Worm (Caenorhabditis elegans) whole organism, mixed stage, embryonic: ENCODE data around the gene cebp-1.

Source experiments
- M03D4.4 ChIP-seq: sonication (generic microtip); optimal IDR thresholded peaks from 2 replicates; lab custom pipeline; 2017; ENCODE audit warnings: mild to moderate bottlenecking, missing genetic modification characterization, missing compliant biosample characterization
- bed-3 ChIP-seq: fragments of 200-800 bp; sonication (Bioruptor generic); optimal IDR thresholded peaks from 3 replicates; lab custom pipeline; 2018; ENCODE audit warnings: mild to moderate bottlenecking, missing genetic modification characterization, moderate library complexity, missing compliant biosample characterization
- blmp-1 ChIP-seq: fragments of 150-350 bp; optimal IDR thresholded peaks from 2 replicates; lab custom pipeline; 2014; ENCODE audit warnings: missing biosample characterization, missing genetic modification characterization
- ceh-39 ChIP-seq: fragments of 150-350 bp; optimal IDR thresholded peaks from 2 replicates; lab custom pipeline; 2014; ENCODE audit warnings: missing biosample characterization, missing genetic modification characterization
- ceh-43 ChIP-seq: fragments of 200-800 bp; sonication (Bioruptor generic); optimal IDR thresholded peaks from 2 replicates; lab custom pipeline; 2018; ENCODE audit warnings: mild to moderate bottlenecking, missing genetic modification characterization, moderate library complexity, missing compliant biosample characterization
- ceh-83 ChIP-seq: fragments of 200-800 bp; sonication (Bioruptor generic); optimal IDR thresholded peaks from 2 replicates; lab custom pipeline; 2018; ENCODE audit warnings: mild to moderate bottlenecking, missing genetic modification characterization, missing compliant biosample characterization
- ces-1 ChIP-seq: fragments of 150-350 bp; optimal IDR thresholded peaks from 2 replicates; lab custom pipeline; 2014; ENCODE audit warnings: missing biosample characterization, missing genetic modification reagents, missing genetic modification characterization
- cnd-1 ChIP-seq: fragments of 200-800 bp; sonication (Bioruptor generic); optimal IDR thresholded peaks from 2 replicates; lab custom pipeline; 2018; ENCODE audit warnings: mild to moderate bottlenecking, missing genetic modification characterization, missing compliant biosample characterization
- drap-1 ChIP-seq: fragments of 200-800 bp; sonication (Bioruptor generic); optimal IDR thresholded peaks from 3 replicates; lab custom pipeline; 2018; ENCODE audit warnings: mild to moderate bottlenecking, missing genetic modification characterization, missing compliant biosample characterization
- elt-1 ChIP-seq: sonication (generic microtip); optimal IDR thresholded peaks from 2 replicates; lab custom pipeline; 2017; ENCODE audit warnings: missing genetic modification characterization, mild to moderate bottlenecking, missing compliant biosample characterization, antibody characterized with exemption, moderate library complexity, borderline replicate concordance; ENCODE audit not compliant: insufficient read depth
- elt-3 ChIP-seq: fragments of 150-350 bp; optimal IDR thresholded peaks from 2 replicates; lab custom pipeline; 2014; ENCODE audit warnings: missing biosample characterization, missing genetic modification characterization
- flh-1 ChIP-seq: fragments of 200-800 bp; sonication (Bioruptor generic); optimal IDR thresholded peaks from 2 replicates; lab custom pipeline; 2018; ENCODE audit warnings: mild to moderate bottlenecking, missing genetic modification characterization, moderate library complexity, missing compliant biosample characterization
- ham-2 ChIP-seq: fragments of 200-800 bp; sonication (Bioruptor generic); optimal IDR thresholded peaks from 2 replicates; lab custom pipeline; 2018; ENCODE audit warnings: mild to moderate bottlenecking, missing genetic modification characterization, missing compliant biosample characterization
- hlh-1 ChIP-seq: fragments of 150-350 bp; optimal IDR thresholded peaks from 2 replicates; lab custom pipeline; 2014; ENCODE audit warnings: missing biosample characterization, missing genetic modification reagents, missing genetic modification characterization
- lin-13 ChIP-seq: fragments of 150-350 bp; optimal IDR thresholded peaks from 2 replicates; lab custom pipeline; 2014; ENCODE audit warnings: missing biosample characterization, missing genetic modification characterization
- lin-32 ChIP-seq: fragments of 200-800 bp; sonication (Bioruptor generic); optimal IDR thresholded peaks from 2 replicates; lab custom pipeline; 2018; ENCODE audit warnings: mild to moderate bottlenecking, missing genetic modification characterization, missing compliant biosample characterization
- lsy-2 ChIP-seq: fragments of 150-350 bp; optimal IDR thresholded peaks from 2 replicates; lab custom pipeline; 2014; ENCODE audit warnings: missing biosample characterization, missing genetic modification characterization
- mab-5 ChIP-seq: fragments of 150-350 bp; optimal IDR thresholded peaks from 2 replicates; lab custom pipeline; 2014; ENCODE audit warnings: missing biosample characterization, missing genetic modification characterization
- mep-1 ChIP-seq: fragments of 150-350 bp; optimal IDR thresholded peaks from 2 replicates; lab custom pipeline; 2017; ENCODE audit warnings: missing biosample characterization, missing genetic modification reagents, missing genetic modification characterization, inconsistent platforms
- mls-2 ChIP-seq: sonication (generic microtip); optimal IDR thresholded peaks from 2 replicates; lab custom pipeline; 2016; ENCODE audit warnings: mild to moderate bottlenecking, missing genetic modification characterization, moderate library complexity, missing compliant biosample characterization
- nhr-12 ChIP-seq: fragments of 150-350 bp; optimal IDR thresholded peaks from 2 replicates; lab custom pipeline; 2014; ENCODE audit warnings: missing biosample characterization, missing genetic modification characterization
- nhr-2 ChIP-seq: fragments of 150-350 bp; optimal IDR thresholded peaks from 2 replicates; lab custom pipeline; 2014; ENCODE audit warnings: missing biosample characterization, missing genetic modification characterization
- nhr-237 ChIP-seq: fragments of 150-350 bp; optimal IDR thresholded peaks from 2 replicates; lab custom pipeline; 2014; ENCODE audit warnings: missing biosample characterization, missing genetic modification characterization
- nhr-28 ChIP-seq: fragments of 150-350 bp; optimal IDR thresholded peaks from 2 replicates; lab custom pipeline; 2014; ENCODE audit warnings: missing biosample characterization, missing genetic modification characterization
- nhr-76 ChIP-seq: sonication (generic microtip); optimal IDR thresholded peaks from 2 replicates; lab custom pipeline; 2017; ENCODE audit warnings: missing biosample characterization, missing genetic modification characterization
- pha-4 ChIP-seq: fragments of 150-350 bp; optimal IDR thresholded peaks from 2 replicates; lab custom pipeline; 2018; ENCODE audit warnings: missing biosample characterization, missing genetic modification reagents, missing genetic modification characterization
- sem-2 ChIP-seq: fragments of 200-800 bp; sonication (Bioruptor generic); optimal IDR thresholded peaks from 2 replicates; lab custom pipeline; 2018; ENCODE audit warnings: mild to moderate bottlenecking, missing genetic modification characterization, missing compliant biosample characterization
- snpc-4 ChIP-seq: fragments of 150-350 bp; optimal IDR thresholded peaks from 2 replicates; lab custom pipeline; 2014; ENCODE audit warnings: missing biosample characterization, missing genetic modification characterization
- sptf-1 ChIP-seq: sonication (generic microtip); optimal IDR thresholded peaks from 2 replicates; lab custom pipeline; 2017; ENCODE audit warnings: mild to moderate bottlenecking, missing genetic modification characterization, moderate library complexity, missing compliant biosample characterization
- tbx-8 ChIP-seq: fragments of 200-800 bp; sonication (Bioruptor generic); optimal IDR thresholded peaks from 2 replicates; lab custom pipeline; 2018; ENCODE audit warnings: mild to moderate bottlenecking, missing genetic modification characterization, moderate library complexity, missing compliant biosample characterization
- unc-120 ChIP-seq: sonication (generic microtip); optimal IDR thresholded peaks from 2 replicates; lab custom pipeline; 2017; ENCODE audit warnings: missing genetic modification characterization, missing compliant biosample characterization; ENCODE audit not compliant: poor library complexity, severe bottlenecking
- unc-39 ChIP-seq: fragments of 150-350 bp; optimal IDR thresholded peaks from 2 replicates; lab custom pipeline; 2014; ENCODE audit warnings: missing biosample characterization, missing genetic modification characterization
- unc-62 ChIP-seq: fragments of 150-350 bp; optimal IDR thresholded peaks from 2 replicates; lab custom pipeline; 2014; ENCODE audit warnings: missing biosample characterization, missing genetic modification reagents, missing genetic modification characterization
- zip-8 ChIP-seq: fragments of 150-350 bp; optimal IDR thresholded peaks from 2 replicates; lab custom pipeline; 2014; ENCODE audit warnings: missing biosample characterization, missing genetic modification characterization
- ztf-11 ChIP-seq: fragments of 150-350 bp; optimal IDR thresholded peaks from 2 replicates; lab custom pipeline; 2014; ENCODE audit warnings: missing biosample characterization, missing genetic modification characterization

cebp-1 gene

DNA sequence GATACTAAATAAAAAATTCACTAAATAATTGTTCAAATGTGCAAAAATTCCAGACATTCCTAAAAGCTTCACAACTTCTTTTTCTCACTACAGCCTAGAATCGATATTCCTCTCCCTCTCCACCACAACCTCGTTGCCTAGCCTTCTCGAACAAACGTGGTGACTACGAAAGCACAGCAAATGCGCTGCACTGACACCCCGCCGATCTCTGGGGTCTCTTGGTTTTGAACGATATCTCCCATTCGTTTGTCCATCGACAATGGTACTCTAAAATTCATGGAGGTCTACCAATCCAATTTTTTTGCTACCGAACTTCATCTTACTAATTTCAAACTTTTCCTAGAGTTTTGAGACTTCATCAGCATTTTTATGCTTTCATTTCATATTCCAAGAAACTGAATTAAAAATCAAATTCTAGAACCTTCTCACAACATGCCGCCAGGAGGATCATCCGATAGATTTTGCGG lies 3.3 kb downstream of the cebp-1 start, which contains the start of gene W05H7.1:
TSS of gene W05H7.1 (plus strand) at position 417 of the 467 bp plus-strand sequence.
- TF ChIP-seq unc-39 (tag; lab: Kevin White, UChicago): no peak
- TF ChIP-seq ceh-39 (tag; lab: Kevin White, UChicago): peak; percentile 47
- TF ChIP-seq mep-1 (tag; lab: Kevin White, UChicago): peak; percentile 59
- TF ChIP-seq flh-1 (GFP tag; lab: Kevin White, UChicago): no peak
- no peak for TF ChIP-seq nhr-76 (tag; lab: Kevin White, UChicago)
- no peak for TF ChIP-seq drap-1 (GFP tag; lab: Kevin White, UChicago)
- peak; percentile 38 for TF ChIP-seq hlh-1 (tag; lab: Kevin White, UChicago)
- TF ChIP-seq ztf-11 (tag; lab: Kevin White, UChicago): no peak
- TF ChIP-seq lin-13 (tag; lab: Kevin White, UChicago): peak; percentile 32
- TF ChIP-seq lsy-2: peak; percentile 28
- TF ChIP-seq ham-2 (GFP tag; lab: Kevin White, UChicago): peak; percentile 48
- no peak for TF ChIP-seq blmp-1 (tag; lab: Kevin White, UChicago)
- TF ChIP-seq mab-5: no peak
- no peak for TF ChIP-seq nhr-2 (tag; lab: Kevin White, UChicago)
- peak; percentile 10 for TF ChIP-seq nhr-237 (tag; lab: Kevin White, UChicago)
- no peak for TF ChIP-seq sem-2 (GFP tag; lab: Kevin White, UChicago)
- TF ChIP-seq elt-3 (tag; lab: Kevin White, UChicago): no peak
- no peak for TF ChIP-seq nhr-28 (tag; lab: Kevin White, UChicago)
- no peak for TF ChIP-seq elt-1
- peak; percentile 21 for TF ChIP-seq ces-1 (GFP tag; lab: Kevin White, UChicago)

DNA sequence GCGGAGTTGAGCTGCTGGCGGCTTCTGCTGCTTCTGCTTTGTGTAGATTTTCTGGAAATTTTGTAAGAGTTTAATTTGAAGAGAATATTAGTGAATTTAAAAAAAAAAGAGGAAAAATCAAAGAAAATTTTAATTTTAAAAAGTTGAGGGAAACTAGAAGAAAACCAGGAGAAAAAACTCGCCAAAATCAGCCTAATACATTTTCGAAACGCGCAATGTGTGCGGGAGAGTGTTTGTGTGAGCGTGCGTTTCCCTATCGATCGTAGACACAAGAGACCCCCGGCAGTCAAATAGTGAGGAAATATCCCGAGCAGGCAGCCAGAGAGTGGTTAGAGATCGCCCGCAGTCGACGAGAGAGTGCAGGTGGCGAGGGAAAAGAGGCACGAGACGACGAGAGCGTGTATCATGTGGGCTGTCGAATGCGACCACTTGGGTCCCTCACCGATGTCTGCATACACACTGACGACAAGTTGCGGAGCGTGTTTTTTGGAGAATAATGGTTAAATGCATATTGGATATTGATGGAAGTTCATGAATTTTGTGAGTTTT lies 7.0 kb downstream of the cebp-1 start, which contains the start of gene zfp-3:
TSS of gene zfp-3 (minus strand) at position 51 of the 549 bp plus-strand sequence.
- TF ChIP-seq lin-32 (GFP tag; lab: Kevin White, UChicago) (no peak), mep-1 (tag; lab: Kevin White, UChicago) (peak; percentile 83), cnd-1 (tag; lab: Kevin White, UChicago) (no peak), elt-3 (tag; lab: Kevin White, UChicago) (no peak), ceh-43 (GFP tag; lab: Kevin White, UChicago) (no peak), zip-8 (no peak), tbx-8 (GFP tag; lab: Kevin White, UChicago) (no peak), nhr-76 (tag; lab: Kevin White, UChicago) (no peak), mls-2 (tag; lab: Kevin White, UChicago) (peak; percentile 69), pha-4 (tag; lab: Kevin White, UChicago) (peak; percentile 93), elt-1 (no peak), lsy-2 (peak; percentile 44), snpc-4 (tag; lab: Kevin White, UChicago) (no peak), ceh-83 (GFP tag; lab: Kevin White, UChicago) (no peak), bed-3 (GFP tag; lab: Kevin White, UChicago) (no peak), nhr-28 (tag; lab: Kevin White, UChicago) (no peak), unc-62 (GFP tag; lab: Kevin White, UChicago) (peak; percentile 72), M03D4.4 (tag; lab: Kevin White, UChicago) (peak; percentile 37), hlh-1 (tag; lab: Kevin White, UChicago) (peak; percentile 63), nhr-12 (no peak), unc-120 (peak; percentile 60), nhr-237 (tag; lab: Kevin White, UChicago) (peak; percentile 90), ham-2 (GFP tag; lab: Kevin White, UChicago) (no peak), blmp-1 (tag; lab: Kevin White, UChicago) (no peak), sptf-1 (tag; lab: Kevin White, UChicago) (peak; percentile 66), ceh-39 (tag; lab: Kevin White, UChicago) (peak; percentile 98), lin-13 (tag; lab: Kevin White, UChicago) (peak; percentile 92), flh-1 (GFP tag; lab: Kevin White, UChicago) (no peak), nhr-2 (tag; lab: Kevin White, UChicago) (no peak), ztf-11 (tag; lab: Kevin White, UChicago) (peak; percentile 55), sem-2 (GFP tag; lab: Kevin White, UChicago) (no peak), unc-39 (tag; lab: Kevin White, UChicago) (no peak), ces-1 (GFP tag; lab: Kevin White, UChicago) (peak; percentile 83), drap-1 (GFP tag; lab: Kevin White, UChicago) (peak; percentile 45), mab-5 (no peak)
